Worm (Caenorhabditis elegans) whole organism, L4 larva: Measurements from ENCODE around the gene grd-11.

Experiments used
- F10B5.3 ChIP-seq: sonication (generic microtip); optimal IDR thresholded peaks from 2 replicates; lab custom pipeline; 2016; ENCODE audit warnings: mild to moderate bottlenecking, missing genetic modification characterization, missing compliant biosample characterization
- F37D6.2 ChIP-seq: sonication (generic microtip); optimal IDR thresholded peaks from 2 replicates; lab custom pipeline; 2016; ENCODE audit warnings: mild to moderate bottlenecking, missing genetic modification characterization, missing compliant biosample characterization
- F44E2.7 ChIP-seq: fragments of 200-800 bp; sonication (Bioruptor generic); IDR thresholded peaks from 2 replicates; pipeline ENCODE4 v2.1.2; 2022; ENCODE audit warnings: missing genetic modification characterization, missing compliant biosample characterization
- F49E8.2 ChIP-seq: sonication (generic microtip); optimal IDR thresholded peaks from 2 replicates; lab custom pipeline; 2016; ENCODE audit warnings: missing compliant biosample characterization, mild to moderate bottlenecking, missing genetic modification characterization, borderline replicate concordance
- R02D3.7 ChIP-seq: fragments of 150-350 bp; sonication (generic microtip); optimal IDR thresholded peaks from 3 replicates; lab custom pipeline; 2014; ENCODE audit warnings: missing biosample characterization, missing genetic modification characterization
- T26A8.4 ChIP-seq: fragments of 200-800 bp; sonication (Bioruptor generic); IDR thresholded peaks from 2 replicates; pipeline ENCODE4 v1.3.6; 2022; ENCODE audit warnings: missing genetic modification characterization, missing compliant biosample characterization
- Y48G9A.11 ChIP-seq: fragments of 200-800 bp; sonication (Bioruptor generic); IDR thresholded peaks from 2 replicates; pipeline ENCODE4 v1.3.6; 2022; ENCODE audit warnings: missing genetic modification reagents, missing genetic modification characterization, missing compliant biosample characterization
- aha-1 ChIP-seq: fragments of 150-350 bp; peaks from one replicate; lab custom pipeline; 2014; ENCODE audit warnings: missing biosample characterization, missing genetic modification characterization
- arid-1 ChIP-seq: fragments of 200-800 bp; sonication (Bioruptor generic); conservative IDR thresholded peaks from 2 replicates; pipeline ENCODE4 v1.3.6; 2022; ENCODE audit warnings: missing genetic modification reagents, missing genetic modification characterization, missing compliant biosample characterization
- attf-4 ChIP-seq: sonication (generic microtip); optimal IDR thresholded peaks from 3 replicates; lab custom pipeline; 2017; ENCODE audit warnings: missing biosample characterization, missing genetic modification characterization
- ceh-44 ChIP-seq: fragments of 200-800 bp; sonication (Bioruptor generic); IDR thresholded peaks from 2 replicates; pipeline ENCODE4 v1.3.6; 2022; ENCODE audit warnings: missing genetic modification reagents, missing genetic modification characterization, missing compliant biosample characterization
- ctbp-1 ChIP-seq: fragments of 200-800 bp; sonication (Bioruptor generic); IDR thresholded peaks from 2 replicates; pipeline ENCODE4 v1.3.6; 2022; ENCODE audit warnings: missing genetic modification reagents, missing genetic modification characterization, missing compliant biosample characterization
- daf-12 ChIP-seq: fragments of 150-350 bp; optimal IDR thresholded peaks from 2 replicates; lab custom pipeline; 2014; ENCODE audit warnings: missing biosample characterization, missing genetic modification reagents, missing genetic modification characterization
- dmd-8 ChIP-seq: fragments of 200-800 bp; sonication (Bioruptor generic); IDR thresholded peaks from 2 replicates; pipeline ENCODE4 v1.3.6; 2022; ENCODE audit warnings: missing genetic modification characterization, missing compliant biosample characterization
- dpl-1 ChIP-seq: fragments of 150-350 bp; optimal IDR thresholded peaks from 2 replicates; lab custom pipeline; 2014; ENCODE audit warnings: missing biosample characterization, missing genetic modification reagents, missing genetic modification characterization
- egl-27 ChIP-seq: sonication (generic microtip); optimal IDR thresholded peaks from 3 replicates; lab custom pipeline; 2017; ENCODE audit warnings: missing biosample characterization, missing genetic modification reagents, missing genetic modification characterization
- fkh-10 ChIP-seq: fragments of 150-350 bp; optimal IDR thresholded peaks from 2 replicates; lab custom pipeline; 2014; ENCODE audit warnings: missing biosample characterization, missing genetic modification reagents, missing genetic modification characterization
- fos-1 ChIP-seq: fragments of 150-350 bp; optimal IDR thresholded peaks from 2 replicates; lab custom pipeline; 2014; ENCODE audit warnings: missing biosample characterization, missing genetic modification characterization
- hif-1 ChIP-seq, 2 experiments: sonication (generic microtip); optimal IDR thresholded peaks; 2 replicates each; lab custom pipeline; 2016 to 2017; ENCODE audit warnings: missing compliant biosample characterization in 2 of 2, missing genetic modification characterization in 2 of 2, missing genetic modification reagents in 2 of 2, missing genotype in 2 of 2, mild to moderate bottlenecking in 1 of 2
- hmg-1.1 ChIP-seq: fragments of 200-800 bp; sonication (Bioruptor generic); IDR thresholded peaks from 2 replicates; pipeline ENCODE4 v1.3.6; 2022; ENCODE audit warnings: missing genetic modification reagents, missing genetic modification characterization, missing compliant biosample characterization
- jun-1 ChIP-seq: fragments of 150-350 bp; optimal IDR thresholded peaks from 2 replicates; lab custom pipeline; 2014; ENCODE audit warnings: missing biosample characterization, missing genetic modification reagents, missing genetic modification characterization
- lin-1 ChIP-seq: fragments of 200-800 bp; sonication (Bioruptor generic); IDR thresholded peaks from 2 replicates; pipeline ENCODE4 v1.3.6; 2022; ENCODE audit warnings: missing genetic modification reagents, missing genetic modification characterization, missing compliant biosample characterization
- lin-13 ChIP-seq: fragments of 150-350 bp; optimal IDR thresholded peaks from 2 replicates; lab custom pipeline; 2014; ENCODE audit warnings: missing biosample characterization, missing genetic modification reagents, missing genetic modification characterization
- lin-15B ChIP-seq: fragments of 150-350 bp; sonication (generic microtip); optimal IDR thresholded peaks from 3 replicates; lab custom pipeline; 2014; ENCODE audit warnings: missing biosample characterization, missing genetic modification characterization
- lin-29 ChIP-seq: fragments of 200-800 bp; sonication (Bioruptor generic); IDR thresholded peaks from 2 replicates; pipeline ENCODE4 v1.3.6; 2022; ENCODE audit warnings: missing genetic modification reagents, missing genetic modification characterization, missing compliant biosample characterization
- lin-39 ChIP-seq: fragments of 150-350 bp; optimal IDR thresholded peaks from 2 replicates; lab custom pipeline; 2014; ENCODE audit warnings: missing biosample characterization, missing genetic modification reagents, missing genetic modification characterization
- lir-3 ChIP-seq: sonication (generic microtip); optimal IDR thresholded peaks from 2 replicates; lab custom pipeline; 2016; ENCODE audit warnings: mild to moderate bottlenecking, missing genetic modification characterization, missing compliant biosample characterization
- lsy-2 ChIP-seq, 2 experiments: fragments of 150-350 bp in 1 of 2; sonication (generic microtip) in 1 of 2; optimal IDR thresholded peaks; 2 replicates each; lab custom pipeline; 2014 to 2017; ENCODE audit warnings: missing biosample characterization in 2 of 2, missing genetic modification characterization in 2 of 2
- madf-5 ChIP-seq, 2 experiments: fragments of 200-800 bp; sonication (Bioruptor generic); IDR thresholded peaks; 2 replicates each; pipeline ENCODE4 v1.3.6; 2022; ENCODE audit warnings: missing compliant biosample characterization in 2 of 2, missing genetic modification characterization in 2 of 2
- madf-9 ChIP-seq: fragments of 200-800 bp; sonication (Bioruptor generic); conservative IDR thresholded peaks from 2 replicates; pipeline ENCODE4 v1.3.6; 2022; ENCODE audit warnings: missing genetic modification reagents, missing genetic modification characterization, missing compliant biosample characterization
- mdl-1 ChIP-seq, 2 experiments: fragments of 150-350 bp in 1 of 2; sonication (generic microtip) in 1 of 2; optimal IDR thresholded peaks; 2 replicates each; lab custom pipeline; 2014 to 2017; ENCODE audit warnings: missing biosample characterization in 2 of 2, missing genetic modification characterization in 2 of 2
- mep-1 ChIP-seq: fragments of 150-350 bp; sonication (generic microtip); optimal IDR thresholded peaks from 3 replicates; lab custom pipeline; 2014; ENCODE audit warnings: missing biosample characterization, missing genetic modification characterization
- mxl-3 ChIP-seq: fragments of 200-800 bp; sonication (Bioruptor generic); optimal IDR thresholded peaks from 2 replicates; lab custom pipeline; 2018; ENCODE audit warnings: mild to moderate bottlenecking, missing genetic modification characterization, missing compliant biosample characterization
- nhr-10 ChIP-seq: fragments of 150-350 bp; optimal IDR thresholded peaks from 2 replicates; lab custom pipeline; 2014; ENCODE audit warnings: missing biosample characterization, missing genetic modification characterization
- nhr-237 ChIP-seq: sonication (generic microtip); optimal IDR thresholded peaks from 2 replicates; lab custom pipeline; 2017; ENCODE audit warnings: missing biosample characterization, missing genetic modification characterization
- nhr-25 ChIP-seq: sonication (generic microtip); optimal IDR thresholded peaks from 2 replicates; lab custom pipeline; 2017; ENCODE audit warnings: missing genetic modification characterization, mild to moderate bottlenecking, missing compliant biosample characterization, antibody characterized with exemption, moderate library complexity, borderline replicate concordance; ENCODE audit not compliant: insufficient read depth
- nhr-48 ChIP-seq: sonication (generic microtip); optimal IDR thresholded peaks from 2 replicates; lab custom pipeline; 2016; ENCODE audit warnings: mild to moderate bottlenecking, missing genetic modification characterization, missing compliant biosample characterization
- nhr-6 ChIP-seq: fragments of 150-350 bp; optimal IDR thresholded peaks from 2 replicates; lab custom pipeline; 2014; ENCODE audit warnings: missing biosample characterization, missing genetic modification characterization
- nhr-77 ChIP-seq: fragments of 150-350 bp; optimal IDR thresholded peaks from 2 replicates; lab custom pipeline; 2014; ENCODE audit warnings: missing biosample characterization, missing genetic modification characterization
- php-3 ChIP-seq: fragments of 200-800 bp; sonication (Bioruptor generic); IDR thresholded peaks from 2 replicates; pipeline ENCODE4 v1.3.6; 2022; ENCODE audit warnings: missing genetic modification reagents, missing genetic modification characterization, missing compliant biosample characterization
- rbr-2 ChIP-seq: sonication (generic microtip); optimal IDR thresholded peaks from 2 replicates; lab custom pipeline; 2016; ENCODE audit warnings: missing genotype, missing genetic modification characterization, missing compliant biosample characterization
- saeg-2 ChIP-seq: fragments of 200-800 bp; sonication (Bioruptor generic); IDR thresholded peaks from 2 replicates; pipeline ENCODE4 v1.3.6; 2022; ENCODE audit warnings: missing genetic modification reagents, missing genetic modification characterization, missing compliant biosample characterization
- sdz-12 ChIP-seq: fragments of 200-800 bp; sonication (Bioruptor generic); optimal IDR thresholded peaks from 2 replicates; lab custom pipeline; 2018; ENCODE audit warnings: mild to moderate bottlenecking, missing genetic modification characterization, missing compliant biosample characterization
- spr-1 ChIP-seq: sonication (generic microtip); optimal IDR thresholded peaks from 2 replicates; lab custom pipeline; 2016; ENCODE audit warnings: mild to moderate bottlenecking, missing genetic modification characterization, missing compliant biosample characterization
- spr-3 ChIP-seq: fragments of 200-800 bp; sonication (Bioruptor generic); optimal IDR thresholded peaks from 2 replicates; lab custom pipeline; 2018; ENCODE audit warnings: mild to moderate bottlenecking, missing genetic modification characterization, missing compliant biosample characterization
- tag-97 ChIP-seq: fragments of 200-800 bp; sonication (Bioruptor generic); IDR thresholded peaks from 2 replicates; pipeline ENCODE4 v1.3.6; 2022; ENCODE audit warnings: missing genetic modification characterization, missing compliant biosample characterization
- vab-7 ChIP-seq: fragments of 200-800 bp; sonication (Bioruptor generic); IDR thresholded peaks from 2 replicates; pipeline ENCODE4 v1.3.6; 2022; ENCODE audit warnings: missing genetic modification reagents, missing genetic modification characterization, missing compliant biosample characterization
- zfp-3 ChIP-seq: fragments of 200-800 bp; sonication (Bioruptor generic); conservative IDR thresholded peaks from 2 replicates; pipeline ENCODE4 v1.3.6; 2022; ENCODE audit warnings: missing genetic modification reagents, missing genetic modification characterization, missing compliant biosample characterization
- zip-11 ChIP-seq: fragments of 200-800 bp; sonication (Bioruptor generic); IDR thresholded peaks from 2 replicates; pipeline ENCODE4 v1.3.6; 2022; ENCODE audit warnings: missing genetic modification characterization, missing compliant biosample characterization
- zip-2 ChIP-seq: fragments of 150-350 bp; optimal IDR thresholded peaks from 2 replicates; lab custom pipeline; 2014; ENCODE audit warnings: missing biosample characterization, missing genetic modification characterization
- ztf-11 ChIP-seq: fragments of 150-350 bp; optimal IDR thresholded peaks from 2 replicates; lab custom pipeline; 2014; ENCODE audit warnings: missing biosample characterization, missing genetic modification characterization
- ztf-7 ChIP-seq: fragments of 150-350 bp; optimal IDR thresholded peaks from 2 replicates; lab custom pipeline; 2014; ENCODE audit warnings: missing biosample characterization, missing genetic modification characterization

grd-11 gene

ce11 chrV:20383065-20383609 lies 26.6 kb downstream of the grd-11 start, which contains the start of gene K02E2.11 (continued):
- TF ChIP-seq R02D3.7 (tag; lab: Kevin White, UChicago), result no peak
- TF ChIP-seq dmd-8, result no peak
- no peak for TF ChIP-seq egl-27 (tag; lab: Kevin White, UChicago)
- no peak for TF ChIP-seq lin-39 (tag; lab: Kevin White, UChicago)
- no peak for TF ChIP-seq madf-5 (GFP tag; IDR thresholded peaks at IDR 0.05; lab: Robert Waterston, UW)
- TF ChIP-seq madf-9 (GFP tag; lab: Robert Waterston, UW), result no peak
- peak; percentile 29 for TF ChIP-seq rbr-2 (tag; lab: Kevin White, UChicago)
- no peak for TF ChIP-seq vab-7 (GFP tag; lab: Robert Waterston, UW)
- peak in 1 of 2 experiments; percentile 65 for TF ChIP-seq mdl-1 (tag; optimal IDR thresholded peaks at IDR 0.05; lab: Kevin White, UChicago)
- TF ChIP-seq zfp-3 (GFP tag; lab: Robert Waterston, UW), result no peak
- TF ChIP-seq F37D6.2 (tag; lab: Kevin White, UChicago), result no peak
- peak; percentile 71 for TF ChIP-seq hmg-1.1 (GFP tag; lab: Robert Waterston, UW)
- no peak for TF ChIP-seq nhr-77 (tag; lab: Kevin White, UChicago)
- TF ChIP-seq fkh-10, result no peak
- no peak for TF ChIP-seq spr-1 (tag; lab: Kevin White, UChicago)
- TF ChIP-seq ctbp-1 (GFP tag; lab: Robert Waterston, UW), result no peak
- no peak for TF ChIP-seq lin-13 (GFP tag; lab: Kevin White, UChicago)
- TF ChIP-seq mxl-3 (GFP tag; lab: Kevin White, UChicago), result no peak
- no peak for TF ChIP-seq tag-97 (GFP tag; lab: Robert Waterston, UW)
- TF ChIP-seq daf-12 (tag; lab: Kevin White, UChicago), result no peak
- no peak for TF ChIP-seq aha-1 (tag; lab: Kevin White, UChicago)
- TF ChIP-seq lsy-2 (tag; optimal IDR thresholded peaks at IDR 0.05; lab: Kevin White, UChicago), result peak in 1 of 2 experiments; percentile 60
- TF ChIP-seq lin-29 (GFP tag; lab: Robert Waterston, UW), result no peak
- no peak for TF ChIP-seq F44E2.7 (GFP tag; lab: Robert Waterston, UW)
- no peak for TF ChIP-seq T26A8.4
- TF ChIP-seq nhr-6, result peak; percentile 70
- TF ChIP-seq sdz-12 (GFP tag; lab: Kevin White, UChicago), result no peak
- no peak for TF ChIP-seq arid-1 (GFP tag; lab: Robert Waterston, UW)
- TF ChIP-seq nhr-48, result no peak
- TF ChIP-seq nhr-237 (tag; lab: Kevin White, UChicago), result no peak
- TF ChIP-seq spr-3, result no peak
- no peak for TF ChIP-seq php-3 (GFP tag; lab: Robert Waterston, UW)
- TF ChIP-seq saeg-2 (GFP tag; lab: Robert Waterston, UW), result no peak
- no peak for TF ChIP-seq Y48G9A.11 (GFP tag; lab: Robert Waterston, UW)
- no peak for TF ChIP-seq lin-1
- no peak for TF ChIP-seq nhr-10
- TF ChIP-seq F10B5.3 (tag; lab: Kevin White, UChicago), result no peak
- no peak for TF ChIP-seq hif-1 (tag; optimal IDR thresholded peaks at IDR 0.05; lab: Kevin White, UChicago)
- no peak for TF ChIP-seq ceh-44 (GFP tag; lab: Robert Waterston, UW)
- no peak for TF ChIP-seq zip-2 (tag; lab: Kevin White, UChicago)
- no peak for TF ChIP-seq jun-1
- no peak for TF ChIP-seq attf-4
- TF ChIP-seq lin-15B (tag; lab: Kevin White, UChicago), result no peak
- TF ChIP-seq dpl-1 (GFP tag; lab: Kevin White, UChicago), result peak; percentile 27
- TF ChIP-seq ztf-11 (tag; lab: Kevin White, UChicago), result no peak
- no peak for TF ChIP-seq ztf-7 (tag; lab: Kevin White, UChicago)
- no peak for TF ChIP-seq lir-3 (tag; lab: Kevin White, UChicago)
- no peak for TF ChIP-seq F49E8.2 (tag; lab: Kevin White, UChicago)
- no peak for TF ChIP-seq nhr-25 (tag; lab: Kevin White, UChicago)
- no peak for TF ChIP-seq fos-1
- peak; percentile 58 for TF ChIP-seq mep-1 (tag; lab: Kevin White, UChicago)
- no peak for TF ChIP-seq zip-11 (GFP tag; lab: Robert Waterston, UW)
